Worm (Caenorhabditis elegans) whole organism, late embryonic: ENCODE data around the gene C29F9.8.

Experiments used
- F13H6.1 ChIP-seq: sonication (generic microtip); optimal IDR thresholded peaks from 2 replicates; lab custom pipeline; 2016; ENCODE audit warnings: missing genetic modification characterization, missing compliant biosample characterization
- K09A11.1 ChIP-seq: sonication (generic microtip); optimal IDR thresholded peaks from 2 replicates; lab custom pipeline; 2017; ENCODE audit warnings: antibody characterized with exemption, mild to moderate bottlenecking, missing genetic modification characterization, missing compliant biosample characterization; ENCODE audit not compliant: insufficient read depth
- ceh-45 ChIP-seq: fragments of 200-800 bp; sonication (Bioruptor generic); IDR thresholded peaks from 2 replicates; pipeline ENCODE4 v1.3.6; 2022; ENCODE audit warnings: missing genetic modification reagents, missing genetic modification characterization, missing compliant biosample characterization
- ceh-9 ChIP-seq: sonication (generic microtip); optimal IDR thresholded peaks from 2 replicates; lab custom pipeline; 2016; ENCODE audit warnings: mild to moderate bottlenecking, missing genetic modification characterization, inconsistent platforms, missing compliant biosample characterization
- lin-11 ChIP-seq: fragments of 200-800 bp; sonication (Bioruptor generic); optimal IDR thresholded peaks from 2 replicates; lab custom pipeline; 2018; ENCODE audit warnings: mild to moderate bottlenecking, missing genetic modification characterization, missing compliant biosample characterization
- pag-3 ChIP-seq: sonication (generic microtip); optimal IDR thresholded peaks from 2 replicates; lab custom pipeline; 2016; ENCODE audit warnings: missing compliant biosample characterization, missing genetic modification characterization, borderline replicate concordance
- sox-2 ChIP-seq: fragments of 200-800 bp; sonication (Bioruptor generic); IDR thresholded peaks from 2 replicates; pipeline ENCODE4 v1.3.6; 2022; ENCODE audit warnings: missing genetic modification reagents, missing genetic modification characterization, missing compliant biosample characterization

ce11 chrIII:146369-146768 is 49.5 kb upstream of the C29F9.8 start, which contains the start of gene fbxb-84:
- no peak for TF ChIP-seq K09A11.1 (tag; lab: Kevin White, UChicago)
- TF ChIP-seq pag-3 (tag; lab: Kevin White, UChicago) = no peak
- no peak for TF ChIP-seq sox-2
- TF ChIP-seq ceh-45 = no peak
- no peak for TF ChIP-seq lin-11 (tag; lab: Kevin White, UChicago)
- no peak for TF ChIP-seq F13H6.1 (tag; lab: Kevin White, UChicago)
- no peak for TF ChIP-seq ceh-9 (tag; lab: Kevin White, UChicago)
